Worm (Caenorhabditis elegans): ENCODE data around the gene srw-14.

DNA sequence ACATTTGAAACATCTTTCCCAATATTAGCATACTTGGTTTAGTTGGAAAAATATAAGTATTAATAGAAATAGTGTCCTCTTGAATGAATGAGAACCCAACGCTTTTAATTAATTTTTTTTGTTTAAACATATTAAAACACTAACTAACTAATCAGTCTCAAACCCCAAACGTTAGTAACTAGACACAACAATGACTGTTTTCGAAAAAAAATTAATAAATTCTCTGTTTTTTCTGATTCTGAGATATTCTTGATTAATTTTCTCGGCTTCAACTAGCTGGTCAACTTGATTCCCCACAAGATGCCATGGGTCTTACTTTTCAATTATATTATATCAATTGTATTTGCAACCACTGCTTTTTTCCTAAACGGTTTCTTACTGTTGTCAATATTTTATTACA lies 26.3 kb downstream of the srw-14 start, which contains the start of gene srbc-76:
- TF ChIP-seq aptf-2 (GFP tag; conservative IDR thresholded peaks at IDR 0.05) (no peak), D2030.7 (GFP tag; IDR thresholded peaks at IDR 0.05) (no peak), nhr-90 (tag; optimal IDR thresholded peaks at IDR 0.05) (no peak), ztf-6 (GFP tag; IDR thresholded peaks at IDR 0.05) (no peak), ceh-27 (GFP tag; optimal IDR thresholded peaks at IDR 0.05) (no peak), dpl-1 (GFP tag; optimal IDR thresholded peaks at IDR 0.05) (no peak), madf-10 (tag; optimal IDR thresholded peaks at IDR 0.05) (no peak), lin-40 (tag; optimal IDR thresholded peaks at IDR 0.05) (no peak)
